Fruit fly (Drosophila melanogaster) whole organism, embryonic: ENCODE data around the gene Mst89B.

Source experiments
- Asciz ChIP-seq: fragments of 200-800 bp; sonication (Bioruptor generic); optimal IDR thresholded peaks from 2 replicates; lab custom pipeline; 2017; ENCODE audit warnings: missing biosample characterization, mild to moderate bottlenecking, missing genetic modification characterization, missing genetic modification reagents
- Atf6 ChIP-seq: fragments of 200-800 bp; sonication (Bioruptor generic); IDR thresholded peaks from 2 replicates; pipeline ENCODE4 v1.3.6; 2022; ENCODE audit warnings: missing biosample characterization, missing genetic modification characterization
- CG10267 ChIP-seq: fragments of 200-800 bp; sonication (Bioruptor generic); optimal IDR thresholded peaks from 2 replicates; lab custom pipeline; 2018; ENCODE audit warnings: missing biosample characterization, mild to moderate bottlenecking, missing genetic modification characterization, moderate library complexity
- CG12155 ChIP-seq: fragments of 200-800 bp; sonication (Bioruptor generic); optimal IDR thresholded peaks from 3 replicates; lab custom pipeline; 2016; ENCODE audit warnings: missing biosample characterization, missing genetic modification characterization
- CG14050 ChIP-seq: fragments of 200-800 bp; sonication (Bioruptor generic); IDR thresholded peaks from 3 replicates; pipeline ENCODE4 v1.3.6; 2022; ENCODE audit warnings: missing biosample characterization, missing genetic modification characterization
- CG1603 ChIP-seq: fragments of 200-800 bp; sonication (Bioruptor generic); optimal IDR thresholded peaks from 2 replicates; lab custom pipeline; 2019; ENCODE audit warnings: missing biosample characterization, mild to moderate bottlenecking, missing genetic modification characterization, moderate library complexity
- CG2875 ChIP-seq: fragments of 200-800 bp; sonication (Bioruptor generic); optimal IDR thresholded peaks from 2 replicates; lab custom pipeline; 2017; ENCODE audit warnings: missing biosample characterization, mild to moderate bottlenecking, missing genetic modification characterization, missing genetic modification reagents
- CG31224 ChIP-seq: fragments of 200-800 bp; sonication (Bioruptor generic); IDR thresholded peaks from 2 replicates; pipeline ENCODE4 v1.3.6; 2022; ENCODE audit warnings: missing biosample characterization, missing genetic modification characterization
- CG4404 ChIP-seq: fragments of 200-800 bp; sonication (Bioruptor generic); IDR thresholded peaks from 2 replicates; pipeline ENCODE4 v1.3.6; 2022; ENCODE audit warnings: missing biosample characterization, missing genetic modification characterization
- CG6689 ChIP-seq: fragments of 200-800 bp; sonication (Bioruptor generic); IDR thresholded peaks from 2 replicates; pipeline ENCODE4 v1.3.6; 2022; ENCODE audit warnings: missing biosample characterization, missing genetic modification characterization
- CG8290 ChIP-seq, 3 experiments: fragments of 200-800 bp; sonication (Bioruptor generic); optimal IDR thresholded peaks; 2 replicates each; lab custom pipeline; 2016 to 2019; ENCODE audit warnings: missing biosample characterization in 3 of 3, missing genetic modification characterization in 3 of 3, mild to moderate bottlenecking in 2 of 3, moderate library complexity in 1 of 3
- CG8924 ChIP-seq: fragments of 200-800 bp; optimal IDR thresholded peaks from 3 replicates; lab custom pipeline; 2019; ENCODE audit warnings: missing biosample characterization, mild to moderate bottlenecking, missing genetic modification characterization, moderate library complexity
- CHES-1-like ChIP-seq: fragments of 200-800 bp; sonication (Bioruptor generic); optimal IDR thresholded peaks from 2 replicates; lab custom pipeline; 2016; ENCODE audit warnings: missing biosample characterization, missing genetic modification characterization
- Camta ChIP-seq: fragments of 200-800 bp; sonication (Bioruptor generic); optimal IDR thresholded peaks from 2 replicates; lab custom pipeline; 2016; ENCODE audit warnings: missing biosample characterization, missing genetic modification characterization
- CkIIα-i1 ChIP-seq: fragments of 200-800 bp; sonication (Bioruptor generic); IDR thresholded peaks from 2 replicates; pipeline ENCODE4 v1.3.6; 2022; ENCODE audit warnings: missing biosample characterization, missing genetic modification characterization
- Dip2 ChIP-seq: fragments of 200-800 bp; sonication (Bioruptor generic); IDR thresholded peaks from 2 replicates; pipeline ENCODE4 v1.3.6; 2022; ENCODE audit warnings: missing biosample characterization, missing genetic modification characterization
- Dip3 ChIP-seq: fragments of 200-800 bp; sonication (Bioruptor generic); optimal IDR thresholded peaks from 3 replicates; lab custom pipeline; 2016; ENCODE audit warnings: missing biosample characterization, missing genetic modification characterization
- Doc3 ChIP-seq: fragments of 200-800 bp; sonication (Bioruptor generic); IDR thresholded peaks from 3 replicates; pipeline ENCODE4 v1.3.6; 2022; ENCODE audit warnings: missing biosample characterization, missing genetic modification characterization; ENCODE audit not compliant: partially characterized antibody
- Eip74EF ChIP-seq, 2 experiments: fragments of 200-800 bp in 1 of 2; fragments of >200 bp in 1 of 2; sonication (Bioruptor generic) in 1 of 2; optimal IDR thresholded peaks; 2 replicates each; lab custom pipeline; 2017 to 2019; ENCODE audit warnings: missing biosample characterization in 2 of 2, missing genetic modification characterization in 2 of 2, mild to moderate bottlenecking in 1 of 2, moderate library complexity in 1 of 2
- Fer3 ChIP-seq: fragments of 200-800 bp; sonication (Bioruptor generic); optimal IDR thresholded peaks from 2 replicates; lab custom pipeline; 2018; ENCODE audit warnings: missing biosample characterization, mild to moderate bottlenecking, missing genetic modification characterization, moderate library complexity
- HLH54F ChIP-seq: fragments of 200-800 bp; sonication (Bioruptor generic); optimal IDR thresholded peaks from 3 replicates; lab custom pipeline; 2016; ENCODE audit warnings: missing biosample characterization, missing genetic modification characterization
- Hr3 ChIP-seq: fragments of 200-800 bp; sonication (Bioruptor generic); optimal IDR thresholded peaks from 3 replicates; lab custom pipeline; 2016; ENCODE audit warnings: missing biosample characterization, missing genetic modification characterization
- Lim3 ChIP-seq: fragments of 200-800 bp; sonication (Bioruptor generic); IDR thresholded peaks from 2 replicates; pipeline ENCODE4 v1.3.6; 2022; ENCODE audit warnings: missing biosample characterization, missing genetic modification characterization
- Mes4 ChIP-seq: fragments of 200-800 bp; sonication (Bioruptor generic); optimal IDR thresholded peaks from 2 replicates; lab custom pipeline; 2016; ENCODE audit warnings: missing biosample characterization, missing genetic modification characterization
- NK7.1 ChIP-seq: fragments of 200-800 bp; sonication (Bioruptor generic); optimal IDR thresholded peaks from 3 replicates; lab custom pipeline; 2016; ENCODE audit warnings: missing biosample characterization, missing genetic modification characterization
- Neu2 ChIP-seq: fragments of 200-800 bp; sonication (Bioruptor generic); optimal IDR thresholded peaks from 3 replicates; lab custom pipeline; 2016; ENCODE audit warnings: missing biosample characterization, missing genetic modification characterization, borderline replicate concordance
- Spps ChIP-seq: fragments of 200-800 bp; sonication (Bioruptor generic); optimal IDR thresholded peaks from 2 replicates; lab custom pipeline; 2018; ENCODE audit warnings: missing biosample characterization, mild to moderate bottlenecking, missing genetic modification characterization
- ac ChIP-seq: fragments of 200-800 bp; sonication (Bioruptor generic); optimal IDR thresholded peaks from 3 replicates; lab custom pipeline; 2017; ENCODE audit warnings: missing biosample characterization, mild to moderate bottlenecking, missing genetic modification characterization
- ara ChIP-seq: fragments of 200-800 bp; sonication (Bioruptor generic); IDR thresholded peaks from 2 replicates; pipeline ENCODE4 v1.3.6; 2022; ENCODE audit warnings: missing biosample characterization, missing genetic modification characterization
- crol ChIP-seq: fragments of 200-800 bp; sonication (Bioruptor generic); IDR thresholded peaks from 2 replicates; pipeline ENCODE4 v1.3.6; 2022; ENCODE audit warnings: missing biosample characterization, missing genetic modification characterization
- dan ChIP-seq: fragments of 200-800 bp; sonication (Bioruptor generic); IDR thresholded peaks from 2 replicates; pipeline ENCODE4 v1.3.6; 2022; ENCODE audit warnings: missing biosample characterization, missing genetic modification characterization
- danr ChIP-seq: fragments of 200-800 bp; sonication (Bioruptor generic); IDR thresholded peaks from 2 replicates; pipeline ENCODE4 v1.3.6; 2022; ENCODE audit warnings: missing biosample characterization, missing genetic modification characterization
- gfzf ChIP-seq: fragments of 200-800 bp; sonication (Bioruptor generic); optimal IDR thresholded peaks from 2 replicates; lab custom pipeline; 2016; ENCODE audit warnings: missing biosample characterization, mild to moderate bottlenecking, missing genetic modification characterization, moderate library complexity
- grn ChIP-seq: fragments of 200-800 bp; sonication (Bioruptor generic); optimal IDR thresholded peaks from 3 replicates; lab custom pipeline; 2017; ENCODE audit warnings: missing biosample characterization, missing genetic modification characterization
- gsb ChIP-seq: fragments of 200-800 bp; sonication (Bioruptor generic); IDR thresholded peaks from 2 replicates; pipeline ENCODE4 v1.3.6; 2022; ENCODE audit warnings: missing biosample characterization, missing genetic modification characterization
- gt ChIP-seq: fragments of 200-800 bp; sonication (Bioruptor generic); IDR thresholded peaks from 2 replicates; pipeline ENCODE4 v1.3.6; 2022; ENCODE audit warnings: missing biosample characterization, missing genetic modification characterization
- jumu ChIP-seq: fragments of 200-800 bp; sonication (Bioruptor generic); optimal IDR thresholded peaks from 3 replicates; lab custom pipeline; 2016; ENCODE audit warnings: missing biosample characterization, missing genetic modification characterization
- kah ChIP-seq: fragments of 200-800 bp; sonication (Bioruptor generic); optimal IDR thresholded peaks from 2 replicates; lab custom pipeline; 2018; ENCODE audit warnings: missing biosample characterization, mild to moderate bottlenecking, missing genetic modification characterization
- lab ChIP-seq: fragments of 200-800 bp; sonication (Bioruptor generic); optimal IDR thresholded peaks from 3 replicates; lab custom pipeline; 2017; ENCODE audit warnings: missing biosample characterization, missing genetic modification characterization, mild to moderate bottlenecking, moderate library complexity, missing genetic modification reagents
- lmd ChIP-seq: fragments of 200-800 bp; sonication (Bioruptor generic); IDR thresholded peaks from 2 replicates; pipeline ENCODE4 v1.3.6; 2022; ENCODE audit warnings: missing biosample characterization, missing genetic modification characterization
- onecut ChIP-seq: fragments of 200-800 bp; sonication (Bioruptor generic); IDR thresholded peaks from 2 replicates; pipeline ENCODE4 v1.3.6; 2022; ENCODE audit warnings: missing biosample characterization, missing genetic modification characterization
- pzg ChIP-seq: fragments of 200-800 bp; sonication (Bioruptor generic); optimal IDR thresholded peaks from 3 replicates; lab custom pipeline; 2018; ENCODE audit warnings: missing biosample characterization, mild to moderate bottlenecking, missing genetic modification characterization, moderate library complexity
- ro ChIP-seq: fragments of 200-800 bp; sonication (Bioruptor generic); IDR thresholded peaks from 2 replicates; pipeline ENCODE4 v1.3.6; 2022; ENCODE audit warnings: missing biosample characterization, missing genetic modification characterization
- sens-2 ChIP-seq: fragments of 200-800 bp; sonication (Bioruptor generic); IDR thresholded peaks from 2 replicates; pipeline ENCODE4 v1.3.6; 2022; ENCODE audit warnings: missing biosample characterization, missing genetic modification characterization
- shn ChIP-seq: fragments of 200-800 bp; sonication (Bioruptor generic); optimal IDR thresholded peaks from 3 replicates; lab custom pipeline; 2016; ENCODE audit warnings: missing biosample characterization, missing genetic modification characterization
- slbo ChIP-seq: fragments of 200-800 bp; sonication (Bioruptor generic); IDR thresholded peaks from 2 replicates; pipeline ENCODE4 v1.3.6; 2022; ENCODE audit warnings: missing biosample characterization, missing genetic modification characterization
- tna ChIP-seq: fragments of 200-800 bp; sonication (Bioruptor generic); IDR thresholded peaks from 2 replicates; pipeline ENCODE4 v1.3.6; 2022; ENCODE audit warnings: missing biosample characterization, missing genetic modification characterization; ENCODE audit not compliant: partially characterized antibody
- trh ChIP-seq: fragments of 200-800 bp; sonication (Bioruptor generic); optimal IDR thresholded peaks from 2 replicates; lab custom pipeline; 2016; ENCODE audit warnings: missing biosample characterization, missing genetic modification characterization

Gene Mst89B

DNA sequence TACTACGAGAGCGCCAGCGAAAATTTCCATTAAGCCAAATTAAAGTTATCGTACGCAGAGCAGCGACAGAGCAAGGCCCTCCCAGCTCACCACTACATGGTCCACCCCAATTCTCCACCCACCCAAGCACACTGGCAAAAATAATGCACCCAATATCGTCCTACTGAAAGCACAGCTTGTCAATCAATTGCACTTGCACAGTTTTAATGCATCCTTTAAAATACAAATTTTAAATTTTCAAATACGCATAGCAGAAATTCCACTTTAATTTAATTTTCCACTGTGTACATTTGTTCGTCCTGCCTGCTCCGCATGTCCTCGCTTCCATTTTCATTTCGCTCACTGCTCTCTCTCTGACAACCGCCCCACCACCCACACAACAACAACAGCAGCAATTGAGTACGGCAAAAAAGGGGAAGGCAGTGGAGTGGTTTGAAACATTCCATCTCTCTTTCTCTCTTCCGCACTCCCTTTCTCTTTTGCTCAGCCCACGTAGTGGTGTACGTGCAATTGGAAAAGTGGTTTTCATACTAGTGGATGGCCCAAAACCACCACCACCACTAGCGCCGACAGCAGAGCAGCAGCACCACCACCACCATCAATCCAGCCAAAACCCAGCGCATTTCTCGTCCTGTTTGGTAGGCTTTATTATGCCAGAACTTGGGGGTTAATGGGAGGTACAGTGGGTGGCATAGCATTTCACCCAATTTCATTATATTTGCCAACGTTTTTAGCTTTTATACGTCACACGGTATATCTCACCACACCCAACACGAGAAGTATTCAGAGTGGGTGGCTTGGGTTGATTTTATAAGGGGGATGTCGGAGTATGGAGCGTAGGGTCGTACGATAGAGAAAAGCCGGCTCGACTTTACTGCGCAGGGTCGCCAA is 19.0 kb upstream of the Mst89B start (continued):
- TF ChIP-seq Neu2 (peak; percentile 43), CG4404 (GFP tag; lab: Robert Waterston, UW) (peak; percentile 82), Eip74EF (GFP tag; optimal IDR thresholded peaks at IDR 0.05; lab: Kevin White, UChicago) (peak in 1 of 2 experiments; percentile 58), Camta (peak; percentile 32), Hr3 (GFP tag; lab: Kevin White, UChicago) (peak; percentile 44), Asciz (GFP tag; lab: Kevin White, UChicago) (peak; percentile 75), gt (GFP tag; lab: Robert Waterston, UW) (peak; percentile 43; the same call in 1 of the 2 replicates), pzg (GFP tag; lab: Kevin White, UChicago) (peak; percentile 22), Lim3 (GFP tag; lab: Robert Waterston, UW) (no peak), jumu (GFP tag; lab: Kevin White, UChicago) (peak; percentile 41), CG31224 (peak; percentile 67), tna (GFP tag; lab: Robert Waterston, UW) (no peak), Dip2 (GFP tag; lab: Robert Waterston, UW) (peak; percentile 23; the same call in 1 of the 2 replicates), CG1603 (tag; lab: Kevin White, UChicago) (peak; percentile 40), Dip3 (GFP tag; lab: Kevin White, UChicago) (peak; percentile 23), gsb (GFP tag; lab: Robert Waterston, UW) (0 out of 2 replicates have a peak, but pooled peaks have one; percentile 18), danr (GFP tag; lab: Robert Waterston, UW) (peak; percentile 45), gfzf (no peak), CG8290 (GFP tag; optimal IDR thresholded peaks at IDR 0.05; lab: Kevin White, UChicago) (no peak), CG8290 (tag; optimal IDR thresholded peaks at IDR 0.05; lab: Kevin White, UChicago) (peak in 1 of 2 experiments; percentile 33), CG14050 (GFP tag; lab: Robert Waterston, UW) (peak; percentile 30; the same call in 2 of the 3 replicates), CG8924 (peak; percentile 84), trh (GFP tag; lab: Kevin White, UChicago) (no peak), Atf6 (peak; percentile 72), dan (GFP tag; lab: Robert Waterston, UW) (no peak), Mes4 (GFP tag; lab: Kevin White, UChicago) (no peak), Doc3 (no peak), onecut (GFP tag; lab: Robert Waterston, UW) (peak; percentile 83), slbo (GFP tag; lab: Robert Waterston, UW) (peak; percentile 67), shn (GFP tag; lab: Kevin White, UChicago) (no peak), CG12155 (GFP tag; lab: Kevin White, UChicago) (peak; percentile 60), CG6689 (GFP tag; lab: Robert Waterston, UW) (peak; percentile 64), crol (GFP tag; lab: Robert Waterston, UW) (peak; percentile 58), NK7.1 (peak; percentile 80), CkIIα-i1 (GFP tag; lab: Robert Waterston, UW) (0 out of 2 replicates have a peak, but pooled peaks have one; percentile 31), kah (peak; percentile 36), ara (GFP tag; lab: Robert Waterston, UW) (peak; percentile 69), lab (peak; percentile 98), ro (peak; percentile 45), lmd (peak; percentile 77), CG10267 (tag; lab: Kevin White, UChicago) (peak; percentile 78), CG2875 (peak; percentile 26), Fer3 (tag; lab: Kevin White, UChicago) (peak; percentile 94), ac (GFP tag; lab: Kevin White, UChicago) (no peak), grn (GFP tag; lab: Kevin White, UChicago) (peak; percentile 17), CHES-1-like (peak; percentile 43), sens-2 (GFP tag; lab: Robert Waterston, UW) (no peak), HLH54F (peak; percentile 52), Spps (tag; lab: Kevin White, UChicago) (peak; percentile 25)
